Worm (Caenorhabditis elegans): ENCODE measurements around the gene obr-1.
A peak's percentile ranks its signal among the peaks of the same experiment; 100 is the strongest.

The obr-1 gene

ce11 chrIII:11236788-11237187, 33.9 kb downstream of the obr-1 start, which contains the start of the genes Y47D3A.14 and aakb-2 (continued):
- peak; percentile 10 for TF ChIP-seq ceh-48 (tag; optimal IDR thresholded peaks at IDR 0.05)
- TF ChIP-seq ceh-30 (tag; optimal IDR thresholded peaks at IDR 0.05), result no peak
- peak; percentile 48 for TF ChIP-seq ceh-34 (tag; optimal IDR thresholded peaks at IDR 0.05)
- TF ChIP-seq pha-2 (tag; optimal IDR thresholded peaks at IDR 0.05), result no peak
- peak; percentile 10 for TF ChIP-seq gmeb-2 (tag; optimal IDR thresholded peaks at IDR 0.05)
- peak; percentile 11 for TF ChIP-seq zip-5 (tag; optimal IDR thresholded peaks at IDR 0.05)
- peak; percentile 29 for TF ChIP-seq ets-4 (tag; optimal IDR thresholded peaks at IDR 0.05)
- TF ChIP-seq sdc-2 (tag; optimal IDR thresholded peaks at IDR 0.05), result no peak
- TF ChIP-seq nhr-11 (tag; optimal IDR thresholded peaks at IDR 0.05), result no peak
- TF ChIP-seq unc-55 (GFP tag; optimal IDR thresholded peaks at IDR 0.05), result no peak
- peak; percentile 66 for TF ChIP-seq hlh-8 (tag; optimal IDR thresholded peaks at IDR 0.05)
- TF ChIP-seq ceh-2 (tag; optimal IDR thresholded peaks at IDR 0.05), result peak; percentile 31
- TF ChIP-seq tbx-2 (tag; optimal IDR thresholded peaks at IDR 0.05), result peak; percentile 59
- TF ChIP-seq elt-2 (tag; optimal IDR thresholded peaks at IDR 0.05), result peak; percentile 82
- TF ChIP-seq che-1 (tag; optimal IDR thresholded peaks at IDR 0.05), result peak; percentile 61

DNA sequence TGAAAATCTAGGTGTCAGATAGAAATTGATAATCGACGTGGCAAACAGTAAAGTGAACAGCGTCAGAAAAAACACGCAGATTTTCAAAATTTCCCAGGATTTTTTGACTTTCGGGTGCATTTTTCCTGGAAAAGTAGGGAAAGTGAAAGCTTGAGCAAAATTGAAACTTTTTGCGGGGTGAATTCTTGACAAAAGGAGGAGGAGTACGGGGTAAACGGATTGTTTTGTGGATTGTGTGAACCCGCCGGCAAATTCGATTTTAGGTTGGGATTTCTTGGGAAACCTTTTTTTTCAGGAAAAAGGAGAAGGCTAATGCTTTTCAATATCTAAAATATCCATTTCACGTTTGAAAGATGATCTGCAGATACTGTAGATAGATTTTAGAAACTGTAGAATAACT, 36.0 kb downstream of the obr-1 start, which contains the start of gene Y47D3A.34:
Gene Y47D3A.34 (minus strand): TSS at position 120 of the 400 bp plus-strand sequence.
- TF ChIP-seq unc-42 (tag; optimal IDR thresholded peaks at IDR 0.05) (peak; percentile 39), pros-1 (tag; optimal IDR thresholded peaks at IDR 0.05) (no peak)

DNA sequence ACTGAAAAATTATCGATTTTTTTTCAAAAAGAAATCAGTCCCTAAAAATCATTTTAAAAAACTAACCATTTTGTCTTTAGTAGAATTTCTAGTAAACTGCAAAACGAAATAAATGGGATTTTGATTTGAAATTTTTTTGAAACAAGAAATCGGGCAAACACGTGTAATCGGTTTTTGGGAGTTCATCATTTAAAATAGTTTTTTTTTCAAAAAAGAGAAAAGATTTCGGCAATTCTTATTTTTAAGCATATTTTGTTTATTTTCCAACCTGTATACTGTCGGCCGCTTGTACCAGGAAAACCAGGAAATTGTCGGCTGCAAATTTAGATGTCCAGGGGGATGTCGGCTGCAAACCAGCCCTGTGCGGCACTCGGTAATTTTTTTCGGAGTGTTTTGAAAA, 38.7 kb downstream of the obr-1 start, which contains the start of gene elo-8:
Gene elo-8 (minus strand): TSS at position 101 of the 400 bp plus-strand sequence.
- TF ChIP-seq fkh-6 (tag; optimal IDR thresholded peaks at IDR 0.05) (no peak), elt-4 (tag; optimal IDR thresholded peaks at IDR 0.05) (no peak), ama-1 (optimal IDR thresholded peaks at IDR 0.05) (no peak), hlh-13 (GFP tag; optimal IDR thresholded peaks at IDR 0.05) (no peak), nfya-1 (tag; optimal IDR thresholded peaks at IDR 0.05) (no peak), syd-9 (tag; optimal IDR thresholded peaks at IDR 0.05) (no peak), eyg-1 (tag; optimal IDR thresholded peaks at IDR 0.05) (no peak), lin-11 (tag; optimal IDR thresholded peaks at IDR 0.05) (no peak), pat-9 (tag; optimal IDR thresholded peaks at IDR 0.05) (no peak), unc-55 (GFP tag; optimal IDR thresholded peaks at IDR 0.05) (no peak), ceh-19 (GFP tag; optimal IDR thresholded peaks at IDR 0.05) (no peak), F13H6.1 (tag; optimal IDR thresholded peaks at IDR 0.05) (no peak), unc-3 (GFP tag; conservative IDR thresholded peaks at IDR 0.05) (no peak), unc-3 (tag; optimal IDR thresholded peaks at IDR 0.05) (no peak), sdc-2 (tag; optimal IDR thresholded peaks at IDR 0.05) (no peak)

DNA sequence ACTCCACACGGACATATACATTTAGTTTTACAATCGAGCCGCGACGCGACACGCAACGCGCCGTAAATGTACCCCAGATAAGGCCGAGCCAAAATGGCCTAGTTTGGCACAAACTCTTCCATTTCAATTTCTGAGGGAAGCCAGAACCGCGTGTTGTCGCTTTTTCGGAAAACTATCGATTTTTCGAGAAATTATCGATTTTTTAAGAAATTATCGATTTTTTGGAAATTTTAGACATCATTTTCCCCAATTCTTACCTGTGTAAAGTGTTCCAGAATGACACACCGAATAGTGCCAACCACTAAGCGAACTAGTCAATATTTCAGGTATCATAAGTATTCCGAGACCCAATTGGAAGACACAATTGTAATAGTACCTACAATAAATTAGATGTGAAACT, 39.3 kb downstream of the obr-1 start:
- TF ChIP-seq fkh-6 (tag; optimal IDR thresholded peaks at IDR 0.05) (no peak), hlh-30 (tag; optimal IDR thresholded peaks at IDR 0.05; ENCODE audit: insufficient read depth) (no peak), hlh-8 (tag; optimal IDR thresholded peaks at IDR 0.05) (no peak), elt-2 (tag; optimal IDR thresholded peaks at IDR 0.05) (no peak), pha-4 (tag; optimal IDR thresholded peaks at IDR 0.05) (no peak), eyg-1 (tag; optimal IDR thresholded peaks at IDR 0.05) (no peak), hlh-15 (tag; optimal IDR thresholded peaks at IDR 0.05) (no peak), sox-2 (GFP tag; IDR thresholded peaks at IDR 0.05) (no peak), che-1 (tag; optimal IDR thresholded peaks at IDR 0.05) (no peak)

- no peak for TF ChIP-seq pros-1 (tag; optimal IDR thresholded peaks at IDR 0.05)
- no peak for TF ChIP-seq ceh-34 (tag; optimal IDR thresholded peaks at IDR 0.05)
- no peak for TF ChIP-seq T23F11.4 (GFP tag; optimal IDR thresholded peaks at IDR 0.05)
- TF ChIP-seq ceh-22 (tag; optimal IDR thresholded peaks at IDR 0.05), result no peak
- TF ChIP-seq sox-4 (tag; optimal IDR thresholded peaks at IDR 0.05), result no peak
- no peak for TF ChIP-seq tbx-7 (tag; optimal IDR thresholded peaks at IDR 0.05)
- no peak for TF ChIP-seq hlh-30 (tag; optimal IDR thresholded peaks at IDR 0.05; ENCODE audit: insufficient read depth)
- no peak for TF ChIP-seq che-1 (tag; optimal IDR thresholded peaks at IDR 0.05)
- no peak for TF ChIP-seq eyg-1 (tag; optimal IDR thresholded peaks at IDR 0.05)
- TF ChIP-seq unc-3 (GFP tag; conservative IDR thresholded peaks at IDR 0.05), result no peak
- no peak for TF ChIP-seq unc-3 (tag; optimal IDR thresholded peaks at IDR 0.05)
- no peak for TF ChIP-seq hlh-13 (GFP tag; optimal IDR thresholded peaks at IDR 0.05)
- no peak for TF ChIP-seq ceh-31 (tag; optimal IDR thresholded peaks at IDR 0.05)
- TF ChIP-seq ceh-30 (tag; optimal IDR thresholded peaks at IDR 0.05), result no peak
- TF ChIP-seq pat-9 (tag; optimal IDR thresholded peaks at IDR 0.05), result no peak
- no peak for TF ChIP-seq gmeb-2 (tag; optimal IDR thresholded peaks at IDR 0.05)
- no peak for TF ChIP-seq tbx-2 (tag; optimal IDR thresholded peaks at IDR 0.05)
Measured at ce11 chrIII:11230581-11230980, 40.1 kb downstream of the obr-1 start.
